Fruit fly (Drosophila melanogaster): ENCODE results near the gene CG18530.

- TF ChIP-seq CTCF (optimal IDR thresholded peaks at IDR 0.05) (no peak), CG8478 (optimal IDR thresholded peaks at IDR 0.05) (no peak)
Measured at dm6 chr3R:12654253-12654623, 21.1 kb downstream of the CG18530 start, which contains the start of gene CG6225.
